Worm (Caenorhabditis elegans): Measurements from ENCODE around the gene B0432.7.

DNA sequence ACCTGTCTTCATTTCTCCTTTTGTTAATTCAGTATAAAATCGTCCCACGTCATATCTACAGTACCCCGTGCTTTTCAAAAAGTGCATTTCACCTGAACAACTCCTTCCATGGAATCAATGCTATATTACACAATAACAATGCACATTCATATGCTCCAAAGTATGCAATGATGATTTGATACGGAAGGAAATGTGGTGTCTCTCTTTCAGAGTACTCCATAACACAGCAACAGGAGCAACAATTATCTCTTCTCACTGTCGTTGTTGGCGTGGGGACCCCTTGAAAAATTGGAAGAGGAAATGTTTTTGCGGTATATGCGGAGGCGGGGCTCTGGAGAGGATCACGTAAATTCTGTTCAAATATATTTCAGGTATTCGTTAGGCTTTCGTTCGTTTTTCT lies 16.3 kb downstream of the B0432.7 start, which contains the start of gene cat-2:
- no peak for TF ChIP-seq him-1 (tag; optimal IDR thresholded peaks at IDR 0.05)
- no peak for TF ChIP-seq W03F9.2 (tag; optimal IDR thresholded peaks at IDR 0.05)
- no peak for TF ChIP-seq dao-5 (tag; optimal IDR thresholded peaks at IDR 0.05)
